Worm (Caenorhabditis elegans) whole organism, L3 larva: Measurements from ENCODE around the gene C44B9.3.

Source experiments
- ceh-9 ChIP-seq: sonication (generic microtip); optimal IDR thresholded peaks from 2 replicates; lab custom pipeline; 2018; ENCODE audit warnings: missing biosample characterization, missing genetic modification characterization
- egl-27 ChIP-seq: sonication (generic microtip); optimal IDR thresholded peaks from 4 replicates; lab custom pipeline; 2017; ENCODE audit warnings: missing biosample characterization, missing genetic modification reagents, missing genetic modification characterization
- nhr-25 ChIP-seq: sonication (generic microtip); optimal IDR thresholded peaks from 2 replicates; lab custom pipeline; 2017; ENCODE audit warnings: missing biosample characterization, missing genetic modification characterization
- nhr-77 ChIP-seq: fragments of 150-350 bp; optimal IDR thresholded peaks from 2 replicates; lab custom pipeline; 2014; ENCODE audit warnings: missing biosample characterization, missing genetic modification characterization
- pqm-1 ChIP-seq: fragments of 150-350 bp; optimal IDR thresholded peaks from 2 replicates; lab custom pipeline; 2017; ENCODE audit warnings: missing biosample characterization, missing genetic modification characterization, inconsistent platforms
- snpc-4 ChIP-seq: fragments of 150-350 bp; optimal IDR thresholded peaks from 2 replicates; lab custom pipeline; 2014; ENCODE audit warnings: missing biosample characterization, missing genetic modification characterization
- unc-39 ChIP-seq: sonication (generic microtip); optimal IDR thresholded peaks from 4 replicates; lab custom pipeline; 2017; ENCODE audit warnings: missing biosample characterization, missing genetic modification characterization

ce11 chrIII:10831483-10831882 is 48.5 kb downstream of the C44B9.3 start:
- TF ChIP-seq ceh-9, result no peak
- TF ChIP-seq snpc-4 (tag; lab: Kevin White, UChicago), result no peak
- no peak for TF ChIP-seq nhr-25 (tag; lab: Kevin White, UChicago)
- no peak for TF ChIP-seq pqm-1 (tag; lab: Kevin White, UChicago)
- TF ChIP-seq nhr-77 (tag; lab: Kevin White, UChicago), result no peak
- TF ChIP-seq unc-39 (tag; lab: Kevin White, UChicago), result no peak
- no peak for TF ChIP-seq egl-27 (tag; lab: Kevin White, UChicago)
